Worm (Caenorhabditis elegans) whole organism, young adult: ENCODE measurements around the gene vit-5.

Experiments used
- F33H1.4 ChIP-seq: fragments of 200-800 bp; sonication (Bioruptor generic); IDR thresholded peaks from 2 replicates; pipeline ENCODE4 v1.3.6; 2022; ENCODE audit warnings: missing genetic modification reagents, missing genetic modification characterization, missing compliant biosample characterization
- dpff-1 ChIP-seq: sonication (generic microtip); optimal IDR thresholded peaks from 2 replicates; lab custom pipeline; 2017; ENCODE audit warnings: mild to moderate bottlenecking, missing genetic modification characterization, missing compliant biosample characterization
- efl-1 ChIP-seq: fragments of 150-350 bp; optimal IDR thresholded peaks from 2 replicates; lab custom pipeline; 2014; ENCODE audit warnings: missing biosample characterization, missing genetic modification reagents, missing genetic modification characterization
- pha-4 ChIP-seq: fragments of 150-350 bp; sonication (generic microtip); optimal IDR thresholded peaks from 2 replicates; lab custom pipeline; 2014; ENCODE audit warnings: missing biosample characterization, missing genetic modification reagents, missing genetic modification characterization
- rec-8 ChIP-seq, 2 experiments: sonication (generic microtip); optimal IDR thresholded peaks; 2 replicates each; lab custom pipeline; 2016; ENCODE audit warnings: mild to moderate bottlenecking in 2 of 2, missing genetic modification characterization in 2 of 2, missing genetic modification reagents in 2 of 2, missing genotype in 2 of 2, missing biosample characterization in 1 of 2, missing compliant biosample characterization in 1 of 2, moderate library complexity in 1 of 2
- snpc-1.3 ChIP-seq: sonication (generic microtip); optimal IDR thresholded peaks from 2 replicates; lab custom pipeline; 2017; ENCODE audit warnings: missing genetic modification characterization, mild to moderate bottlenecking, missing compliant biosample characterization, antibody characterized with exemption, moderate library complexity, missing genotype, missing genetic modification reagents; ENCODE audit not compliant: insufficient read depth
- unc-62 ChIP-seq: fragments of 150-350 bp; optimal IDR thresholded peaks from 2 replicates; lab custom pipeline; 2014; ENCODE audit warnings: missing biosample characterization, missing genetic modification reagents, missing genetic modification characterization
- zfh-2 ChIP-seq: fragments of 200-800 bp; sonication (Bioruptor generic); conservative IDR thresholded peaks from 2 replicates; pipeline ENCODE4 v1.3.6; 2022; ENCODE audit warnings: missing genetic modification reagents, missing genetic modification characterization, missing compliant biosample characterization

DNA sequence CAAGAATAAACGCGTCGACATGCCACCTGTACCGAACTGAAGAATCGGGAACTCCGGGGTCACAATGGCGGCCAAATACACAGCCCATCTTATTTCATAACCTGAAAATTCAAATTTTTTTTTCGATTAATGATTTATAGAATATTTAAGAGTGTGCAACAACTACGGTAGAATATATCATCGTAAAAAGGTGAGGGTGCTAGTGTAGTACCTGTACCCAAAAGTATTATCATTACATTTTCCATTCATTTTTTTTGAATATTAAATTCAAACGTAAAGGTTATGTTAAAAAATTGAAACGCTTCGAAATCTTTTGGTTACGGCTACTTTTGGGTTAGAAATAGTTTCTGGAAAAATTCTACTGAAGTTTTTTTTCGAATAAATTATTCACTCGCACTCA, 26.7 kb downstream of the vit-5 start, which contains the start of gene ZK813.4:
- TF ChIP-seq F33H1.4 (GFP tag; lab: Robert Waterston, UW) (no peak), zfh-2 (GFP tag; lab: Robert Waterston, UW) (no peak), snpc-1.3 (tag; lab: Kevin White, UChicago) (no peak), unc-62 (GFP tag; lab: Kevin White, UChicago) (no peak), efl-1 (GFP tag; lab: Kevin White, UChicago) (no peak), rec-8 (tag; optimal IDR thresholded peaks at IDR 0.05; lab: Kevin White, UChicago) (no peak), dpff-1 (no peak), pha-4 (no peak)
